Worm (Caenorhabditis elegans) whole organism, young adult: ENCODE data around the gene math-7.

Source experiments
- F23B12.7 ChIP-seq: sonication (generic microtip); optimal IDR thresholded peaks from 2 replicates; lab custom pipeline; 2017; ENCODE audit warnings: missing genetic modification characterization, mild to moderate bottlenecking, missing compliant biosample characterization, antibody characterized with exemption, moderate library complexity; ENCODE audit not compliant: insufficient read depth
- T07F8.4 ChIP-seq: sonication (generic microtip); optimal IDR thresholded peaks from 2 replicates; lab custom pipeline; 2016; ENCODE audit warnings: mild to moderate bottlenecking, missing genetic modification characterization, moderate library complexity, missing compliant biosample characterization
- Y53F4B.3 ChIP-seq: fragments of 200-800 bp; sonication (Bioruptor generic); IDR thresholded peaks from 2 replicates; pipeline ENCODE4 v1.3.6; 2022; ENCODE audit warnings: missing genetic modification reagents, missing genetic modification characterization, missing compliant biosample characterization
- Y53G8AR.9 ChIP-seq: fragments of 200-800 bp; sonication (Bioruptor generic); conservative IDR thresholded peaks from 2 replicates; pipeline ENCODE4 v1.3.6; 2022; ENCODE audit warnings: missing genetic modification reagents, missing genetic modification characterization, missing compliant biosample characterization
- ceh-100 ChIP-seq: fragments of 200-800 bp; sonication (Bioruptor generic); IDR thresholded peaks from 2 replicates; pipeline ENCODE4 v1.3.6; 2022; ENCODE audit warnings: missing genetic modification reagents, missing genetic modification characterization, missing compliant biosample characterization
- ceh-40 ChIP-seq: fragments of 200-800 bp; sonication (Bioruptor generic); IDR thresholded peaks from 2 replicates; pipeline ENCODE4 v1.3.6; 2022; ENCODE audit warnings: missing genetic modification characterization, missing compliant biosample characterization
- lin-40 ChIP-seq: sonication (generic microtip); optimal IDR thresholded peaks from 2 replicates; lab custom pipeline; 2016; ENCODE audit warnings: missing genetic modification characterization, mild to moderate bottlenecking, missing compliant biosample characterization, missing genotype, missing genetic modification reagents
- nhr-120 ChIP-seq: fragments of 200-800 bp; sonication (Bioruptor generic); IDR thresholded peaks from 2 replicates; pipeline ENCODE4 v1.3.6; 2022; ENCODE audit warnings: missing genetic modification characterization, missing compliant biosample characterization
- nhr-90 ChIP-seq: sonication (generic microtip); optimal IDR thresholded peaks from 2 replicates; lab custom pipeline; 2016; ENCODE audit warnings: missing genotype, mild to moderate bottlenecking, missing genetic modification characterization, missing compliant biosample characterization
- snpc-4 ChIP-seq, 5 experiments: fragments of 150-350 bp in 1 of 5; sonication (generic microtip) in 4 of 5; optimal IDR thresholded peaks; 2 replicates each; lab custom pipeline; 2014 to 2018; ENCODE audit warnings: missing genetic modification characterization in 5 of 5, missing biosample characterization in 3 of 5, antibody characterized with exemption in 2 of 5, mild to moderate bottlenecking in 2 of 5, missing compliant biosample characterization in 2 of 5, missing genotype in 2 of 5, moderate library complexity in 2 of 5, missing genetic modification reagents in 1 of 5

DNA sequence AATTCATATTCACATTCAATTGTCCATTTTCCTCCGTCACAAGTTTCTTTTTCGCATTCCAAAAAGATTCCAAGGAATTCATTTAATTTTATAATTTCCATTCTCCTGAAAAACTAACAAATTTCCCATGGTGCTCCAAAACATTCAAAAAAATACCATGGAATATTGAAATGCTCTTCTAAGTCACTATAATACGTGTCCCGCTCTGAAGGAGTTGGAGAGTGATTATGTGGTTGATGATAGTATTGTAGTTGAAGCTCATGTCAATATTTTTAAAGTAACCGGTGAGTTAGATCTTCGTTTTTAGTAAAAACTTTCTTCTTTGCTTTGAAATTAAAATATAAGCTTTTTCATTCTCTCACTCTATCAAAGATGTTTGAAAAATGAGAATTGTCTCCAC, 4.4 kb upstream of the math-7 start, which contains the start of gene math-9:
- TF ChIP-seq T07F8.4 (tag; lab: Kevin White, UChicago) (no peak), snpc-4 (GFP tag; optimal IDR thresholded peaks at IDR 0.05; lab: Kevin White, UChicago) (no peak), snpc-4 (tag; optimal IDR thresholded peaks at IDR 0.05; lab: Kevin White, UChicago) (no peak), lin-40 (tag; lab: Kevin White, UChicago) (no peak), Y53F4B.3 (no peak), F23B12.7 (tag; lab: Kevin White, UChicago) (no peak), ceh-100 (GFP tag; lab: Robert Waterston, UW) (no peak), nhr-90 (tag; lab: Kevin White, UChicago) (no peak), nhr-120 (GFP tag; lab: Robert Waterston, UW) (no peak), ceh-40 (GFP tag; lab: Robert Waterston, UW) (no peak), Y53G8AR.9 (no peak)
